Worm (Caenorhabditis elegans): ENCODE results near the gene K05F1.14.

K05F1.14 gene

DNA sequence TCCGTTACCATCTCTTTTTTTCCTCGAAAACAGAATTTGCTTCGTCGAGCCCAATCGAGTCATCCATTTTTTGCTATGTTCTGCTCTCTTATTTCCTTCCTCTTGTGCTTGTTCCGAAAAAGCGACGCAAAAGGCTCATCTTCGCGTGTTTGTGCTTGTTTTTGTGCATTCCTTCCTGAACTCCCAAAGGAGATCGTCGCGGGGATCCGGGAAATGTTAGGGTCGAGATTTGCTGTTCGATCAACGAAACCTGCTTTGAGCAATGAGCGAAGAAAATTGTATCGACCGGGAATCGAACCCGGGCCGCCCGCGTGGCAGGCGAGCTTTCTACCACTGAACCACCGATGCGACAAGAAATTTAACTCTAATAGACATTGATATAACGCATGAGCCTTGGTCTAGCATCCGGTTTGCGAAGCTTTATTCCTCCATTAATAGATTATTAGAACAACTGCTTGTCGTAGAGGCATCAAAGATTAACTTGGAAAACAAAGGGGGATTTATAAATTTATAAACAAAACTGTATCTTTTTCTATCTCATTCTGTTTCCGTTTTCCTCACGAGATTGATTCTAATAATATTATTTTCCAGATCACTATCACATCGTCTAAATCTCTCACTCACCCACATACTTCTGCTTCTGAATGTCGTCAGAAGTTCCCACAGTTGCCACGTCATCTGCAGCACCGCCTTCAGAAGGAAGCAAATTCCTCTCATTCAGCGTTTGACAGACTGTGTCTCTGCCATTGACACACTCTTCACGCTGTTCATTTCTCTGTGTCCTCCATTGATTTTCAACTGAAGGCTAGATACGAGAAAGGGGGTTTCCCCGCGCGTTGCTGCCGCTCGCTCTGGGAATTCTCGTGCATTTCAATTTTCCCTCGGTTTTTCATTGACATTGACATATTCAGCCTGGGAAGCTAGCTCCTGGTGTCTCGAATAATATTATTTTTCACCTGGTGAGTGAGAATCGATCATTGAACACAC lies 10.2 kb downstream of the K05F1.14 start, which contains the start of gene K05F1.6 (continued):
- TF ChIP-seq ets-5 (GFP tag; IDR thresholded peaks at IDR 0.05) (no peak), lin-35 (GFP tag; optimal IDR thresholded peaks at IDR 0.05) (peak; percentile 6 to 44), lsy-2 (tag; optimal IDR thresholded peaks at IDR 0.05) (peak in 1 of 2 experiments; percentile 52), lin-13 (GFP tag; optimal IDR thresholded peaks at IDR 0.05) (peak; percentile 22), fkh-4 (tag; optimal IDR thresholded peaks at IDR 0.05; ENCODE audit: borderline replicate concordance) (no peak), hlh-17 (GFP tag; optimal IDR thresholded peaks at IDR 0.05; ENCODE audit: borderline replicate concordance) (no peak), tbx-2 (tag; optimal IDR thresholded peaks at IDR 0.05) (peak; percentile 18), ztf-11 (tag; optimal IDR thresholded peaks at IDR 0.05) (peak in 1 of 2 experiments; percentile 36), mef-2 (tag; optimal IDR thresholded peaks at IDR 0.05) (no peak), ceh-63 (GFP tag; optimal IDR thresholded peaks at IDR 0.05) (no peak), pax-3 (tag; optimal IDR thresholded peaks at IDR 0.05) (peak; percentile 19), mep-1 (tag; optimal IDR thresholded peaks at IDR 0.05) (peak; percentile 52), lir-3 (tag; optimal IDR thresholded peaks at IDR 0.05; ENCODE audit: poor library complexity) (no peak), nhr-84 (tag; optimal IDR thresholded peaks at IDR 0.05) (no peak), sox-4 (tag; optimal IDR thresholded peaks at IDR 0.05) (no peak), nhr-11 (tag; optimal IDR thresholded peaks at IDR 0.05) (no peak), efl-3 (GFP tag; optimal IDR thresholded peaks at IDR 0.05) (no peak), vab-15 (tag; optimal IDR thresholded peaks at IDR 0.05) (no peak), aha-1 (tag; optimal IDR thresholded peaks at IDR 0.05) (no peak), C16A3.4 (tag; optimal IDR thresholded peaks at IDR 0.05) (peak; percentile 59), mdl-1 (tag; optimal IDR thresholded peaks at IDR 0.05) (peak in 1 of 2 experiments; percentile 58), ces-1 (GFP tag; optimal IDR thresholded peaks at IDR 0.05) (no peak), irx-1 (tag; optimal IDR thresholded peaks at IDR 0.05) (no peak), xbp-1 (tag; optimal IDR thresholded peaks at IDR 0.05) (peak; percentile 39), nhr-76 (tag; optimal IDR thresholded peaks at IDR 0.05) (peak; percentile 20), nhr-237 (tag; optimal IDR thresholded peaks at IDR 0.05) (no peak), nhr-85 (tag) (peak; percentile 53), unc-130 (tag; optimal IDR thresholded peaks at IDR 0.05) (peak; percentile 52), nhr-12 (tag; optimal IDR thresholded peaks at IDR 0.05) (no peak), skn-1 (tag; optimal IDR thresholded peaks at IDR 0.05) (peak; percentile 11), nhr-19 (GFP tag; conservative IDR thresholded peaks at IDR 0.05) (peak; percentile 72), nhr-71 (tag; optimal IDR thresholded peaks at IDR 0.05) (peak; percentile 78), F16B12.6 (tag; optimal IDR thresholded peaks at IDR 0.05) (no peak), sup-37 (GFP tag; optimal IDR thresholded peaks at IDR 0.05) (peak; percentile 6), unc-62 (GFP tag; optimal IDR thresholded peaks at IDR 0.05) (no peak), nhr-28 (tag; optimal IDR thresholded peaks at IDR 0.05) (no peak), Y116A8C.19 (tag; optimal IDR thresholded peaks at IDR 0.05; ENCODE audit: borderline replicate concordance) (no peak), grh-1 (GFP tag; IDR thresholded peaks at IDR 0.05) (0 out of 2 replicates have a peak, but pooled peaks have one; percentile 45), ceh-88 (GFP tag; IDR thresholded peaks at IDR 0.05) (no peak)

DNA sequence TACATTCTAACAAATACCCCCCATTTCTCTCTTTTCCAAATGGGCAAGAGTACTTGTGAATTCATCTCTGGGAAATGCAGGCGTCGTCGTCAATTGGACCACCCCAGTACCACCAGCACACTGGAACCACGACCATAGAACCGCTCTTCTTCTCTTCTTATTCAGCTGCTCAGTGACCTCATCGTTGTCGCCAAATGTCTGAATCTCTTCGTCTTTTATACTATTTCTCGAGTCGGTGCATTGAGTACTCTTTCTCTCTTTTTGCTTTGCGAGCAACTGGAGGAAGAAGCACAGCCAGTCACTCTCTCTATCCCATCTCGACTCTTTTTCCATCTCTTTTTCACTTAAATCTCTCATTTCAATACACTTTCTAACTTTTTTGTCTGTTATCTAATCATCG lies 12.5 kb downstream of the K05F1.14 start:
- TF ChIP-seq ztf-11 (tag; optimal IDR thresholded peaks at IDR 0.05) (no peak), nhr-237 (tag; optimal IDR thresholded peaks at IDR 0.05) (no peak), snu-23 (GFP tag; optimal IDR thresholded peaks at IDR 0.05) (peak; percentile 48), F16B12.6 (tag; optimal IDR thresholded peaks at IDR 0.05) (no peak), fkh-10 (GFP tag; optimal IDR thresholded peaks at IDR 0.05) (no peak), lir-3 (tag; optimal IDR thresholded peaks at IDR 0.05; ENCODE audit: poor library complexity) (no peak), ces-1 (GFP tag; optimal IDR thresholded peaks at IDR 0.05) (no peak), rnt-1 (tag; optimal IDR thresholded peaks at IDR 0.05) (peak; percentile 36), zip-4 (GFP tag; optimal IDR thresholded peaks at IDR 0.05) (no peak), ceh-8 (GFP tag; optimal IDR thresholded peaks at IDR 0.05) (no peak), nhr-47 (tag; optimal IDR thresholded peaks at IDR 0.05) (peak; percentile 51), nhr-19 (GFP tag; conservative IDR thresholded peaks at IDR 0.05) (peak; percentile 17; the same call in 1 of the 2 replicates), mep-1 (tag; optimal IDR thresholded peaks at IDR 0.05) (peak; percentile 52), C04F5.9 (tag; optimal IDR thresholded peaks at IDR 0.05) (no peak), pqm-1 (tag; optimal IDR thresholded peaks at IDR 0.05) (no peak), fkh-4 (tag; optimal IDR thresholded peaks at IDR 0.05; ENCODE audit: borderline replicate concordance) (no peak), lin-39 (tag; optimal IDR thresholded peaks at IDR 0.05) (no peak), tlp-1 (tag; optimal IDR thresholded peaks at IDR 0.05) (no peak), dpl-1 (GFP tag; optimal IDR thresholded peaks at IDR 0.05) (peak in 1 of 3 experiments; percentile 3)

Data from whole organism, L1 larva.